In genomic region chrIV:7977452-7977940, ce11 we compare ENCODE assay signal across 4 worm cellular contexts.
A peak's percentile ranks its signal among the peaks of the same experiment; 100 is the strongest.
TF ChIP-seq lines count a peak whose summit lies in the region.

Gene ora-1 (plus strand): TSS chrIV:7977890.

TF ChIP-seq in whole organism, L1 larva, 84 proteins besides CTCF, POLR2A, EP300 and RAD21:
- peak; percentile 62 for TF ChIP-seq blmp-1 (tag; optimal IDR thresholded peaks at IDR 0.05; lab: Kevin White, UChicago)
- no peak for TF ChIP-seq swsn-7 (tag; optimal IDR thresholded peaks at IDR 0.05; lab: Kevin White, UChicago)
TF ChIP-seq in whole organism, L1 larva: peak in this region for 1.

TF ChIP-seq in whole organism, L2 larva, 48 proteins besides CTCF, POLR2A, EP300 and RAD21:
- TF ChIP-seq ama-1 (optimal IDR thresholded peaks at IDR 0.05; lab: Kevin White, UChicago) (no peak), nhr-25 (tag; optimal IDR thresholded peaks at IDR 0.05; lab: Kevin White, UChicago) (peak; percentile 41), aly-2 (tag; optimal IDR thresholded peaks at IDR 0.05; lab: Kevin White, UChicago) (no peak), nhr-12 (tag; optimal IDR thresholded peaks at IDR 0.05; lab: Kevin White, UChicago) (no peak), nhr-237 (tag; optimal IDR thresholded peaks at IDR 0.05; lab: Kevin White, UChicago) (no peak), blmp-1 (tag; optimal IDR thresholded peaks at IDR 0.05; lab: Kevin White, UChicago; ENCODE audit: insufficient read depth) (peak; percentile 78), mbf-1 (tag; optimal IDR thresholded peaks at IDR 0.05; lab: Kevin White, UChicago) (no peak)
TF ChIP-seq in whole organism, L2 larva: peak in this region for 2.

TF ChIP-seq in whole organism, L3 larva, 47 proteins besides CTCF, POLR2A, EP300 and RAD21:
- TF ChIP-seq nhr-25 (tag; optimal IDR thresholded peaks at IDR 0.05; lab: Kevin White, UChicago), result peak; percentile 14
- no peak for TF ChIP-seq lin-15B (tag; optimal IDR thresholded peaks at IDR 0.05; lab: Kevin White, UChicago)

TF ChIP-seq in whole organism, L4 larva, 104 proteins besides CTCF, POLR2A, EP300 and RAD21:
- TF ChIP-seq ces-1 (GFP tag; optimal IDR thresholded peaks at IDR 0.05; lab: Kevin White, UChicago) (no peak), daf-16 (GFP tag; optimal IDR thresholded peaks at IDR 0.05; lab: Kevin White, UChicago) (no peak), daf-16 (tag; optimal IDR thresholded peaks at IDR 0.05; lab: Kevin White, UChicago) (no peak), arid-1 (GFP tag; conservative IDR thresholded peaks at IDR 0.05; lab: Robert Waterston, UW) (no peak), R02D3.7 (tag; optimal IDR thresholded peaks at IDR 0.05; lab: Kevin White, UChicago) (no peak), Y105C5A.15 (GFP tag; IDR thresholded peaks at IDR 0.05; lab: Robert Waterston, UW) (no peak), aha-1 (tag; lab: Kevin White, UChicago) (peak; percentile 49), spr-1 (tag; optimal IDR thresholded peaks at IDR 0.05; lab: Kevin White, UChicago) (no peak), ceh-20 (GFP tag; IDR thresholded peaks at IDR 0.05; lab: Robert Waterston, UW) (no peak), daf-19 (GFP tag; conservative IDR thresholded peaks at IDR 0.05; lab: Robert Waterston, UW) (no peak), Y75B8A.6 (GFP tag; IDR thresholded peaks at IDR 0.05; lab: Robert Waterston, UW) (no peak), unc-62 (GFP tag; optimal IDR thresholded peaks at IDR 0.05 in 1 of 2; lab: Kevin White, UChicago) (peak in 1 of 2 experiments; percentile 14), unc-62 (tag; optimal IDR thresholded peaks at IDR 0.05; lab: Kevin White, UChicago) (no peak), nhr-48 (tag; optimal IDR thresholded peaks at IDR 0.05; lab: Kevin White, UChicago) (no peak), madf-9 (GFP tag; conservative IDR thresholded peaks at IDR 0.05; lab: Robert Waterston, UW) (no peak), ZK337.2 (GFP tag; IDR thresholded peaks at IDR 0.05; lab: Robert Waterston, UW) (no peak), mdl-1 (tag; optimal IDR thresholded peaks at IDR 0.05; lab: Kevin White, UChicago) (no peak)
TF ChIP-seq in whole organism, L4 larva: peak in this region for 2.

Comparison
In these comparisons a context has a peak if more than half of its experiments do, and no peak if none do; other contexts are left out.
1. Of the 29 proteins assayed by ChIP-seq in both whole organism, L4 larva and whole organism, L1 larva: peak only in whole organism, L4 larva: aha-1; only in whole organism, L1 larva: none; in both: none; in neither: 27; mixed calls (peak in some experiments, not most) for 1.